Worm (Caenorhabditis elegans) whole organism, mixed stage, embryonic: ENCODE measurements around the gene Y39A1A.27.
A peak's percentile ranks its signal among the peaks of the same experiment; 100 is the strongest.

Experiments
- ceh-43 ChIP-seq: fragments of 200-800 bp; sonication (Bioruptor generic); optimal IDR thresholded peaks from 2 replicates; lab custom pipeline; 2018; ENCODE audit warnings: mild to moderate bottlenecking, missing genetic modification characterization, moderate library complexity, missing compliant biosample characterization
- cnd-1 ChIP-seq: fragments of 200-800 bp; sonication (Bioruptor generic); optimal IDR thresholded peaks from 2 replicates; lab custom pipeline; 2018; ENCODE audit warnings: mild to moderate bottlenecking, missing genetic modification characterization, missing compliant biosample characterization
- lin-13 ChIP-seq: fragments of 150-350 bp; optimal IDR thresholded peaks from 2 replicates; lab custom pipeline; 2014; ENCODE audit warnings: missing biosample characterization, missing genetic modification characterization
- mep-1 ChIP-seq: fragments of 150-350 bp; optimal IDR thresholded peaks from 2 replicates; lab custom pipeline; 2017; ENCODE audit warnings: missing biosample characterization, missing genetic modification reagents, missing genetic modification characterization, inconsistent platforms
- nhr-12 ChIP-seq: fragments of 150-350 bp; optimal IDR thresholded peaks from 2 replicates; lab custom pipeline; 2014; ENCODE audit warnings: missing biosample characterization, missing genetic modification characterization
- pha-4 ChIP-seq: fragments of 150-350 bp; optimal IDR thresholded peaks from 2 replicates; lab custom pipeline; 2018; ENCODE audit warnings: missing biosample characterization, missing genetic modification reagents, missing genetic modification characterization
- unc-39 ChIP-seq: fragments of 150-350 bp; optimal IDR thresholded peaks from 2 replicates; lab custom pipeline; 2014; ENCODE audit warnings: missing biosample characterization, missing genetic modification characterization
- unc-62 ChIP-seq: fragments of 150-350 bp; optimal IDR thresholded peaks from 2 replicates; lab custom pipeline; 2014; ENCODE audit warnings: missing biosample characterization, missing genetic modification reagents, missing genetic modification characterization
- ztf-11 ChIP-seq: fragments of 150-350 bp; optimal IDR thresholded peaks from 2 replicates; lab custom pipeline; 2014; ENCODE audit warnings: missing biosample characterization, missing genetic modification characterization

- TF ChIP-seq lin-13 (tag; lab: Kevin White, UChicago) (peak; percentile 64), pha-4 (tag; lab: Kevin White, UChicago) (peak; percentile 95), ztf-11 (no peak), unc-39 (tag; lab: Kevin White, UChicago) (no peak), unc-62 (GFP tag; lab: Kevin White, UChicago) (peak; percentile 24), mep-1 (tag; lab: Kevin White, UChicago) (no peak), cnd-1 (peak; percentile 44), ceh-43 (GFP tag; lab: Kevin White, UChicago) (no peak), nhr-12 (no peak)
Observed at ce11 chrIII:10651634-10652033, 12.9 kb downstream of the Y39A1A.27 start.
